Fruit fly (Drosophila melanogaster): ENCODE measurements around the gene CG34129.

The CG34129 gene

dm6 chr3R:26228026-26228635 lies 37.1 kb upstream of the CG34129 start (continued):
- TF ChIP-seq Vsx1 (GFP tag; optimal IDR thresholded peaks at IDR 0.05) (peak; percentile 92), sna (GFP tag; IDR thresholded peaks at IDR 0.05; ENCODE audit: partially characterized antibody) (no peak), dysf (GFP tag; IDR thresholded peaks at IDR 0.05) (peak; percentile 54; the same call in 1 of the 3 replicates), ac (GFP tag; optimal IDR thresholded peaks at IDR 0.05) (no peak), CG2678 (tag; optimal IDR thresholded peaks at IDR 0.05) (peak; percentile 89), trem (tag; optimal IDR thresholded peaks at IDR 0.05) (peak; percentile 17), mirr (GFP tag; optimal IDR thresholded peaks at IDR 0.05) (peak; percentile 87), CG4424 (GFP tag; optimal IDR thresholded peaks at IDR 0.05) (peak; percentile 42), lola (GFP tag; optimal IDR thresholded peaks at IDR 0.05) (peak in 1 of 3 experiments; percentile 56), Fer3 (tag; optimal IDR thresholded peaks at IDR 0.05) (peak; percentile 91), Oaz (GFP tag; IDR thresholded peaks at IDR 0.05) (peak; percentile 51; the same call in 1 of the 2 replicates), ham (GFP tag; IDR thresholded peaks at IDR 0.05) (peak; percentile 39; the same call in 1 of the 2 replicates), Trl (optimal IDR thresholded peaks at IDR 0.05) (no peak), Trl (GFP tag; optimal IDR thresholded peaks at IDR 0.05) (peak; percentile 95), CG17802 (tag; optimal IDR thresholded peaks at IDR 0.05) (peak; percentile 48), CG16863 (GFP tag; optimal IDR thresholded peaks at IDR 0.05) (peak; percentile 87), MTF-1 (GFP tag; optimal IDR thresholded peaks at IDR 0.05; ENCODE audit: borderline replicate concordance) (peak; percentile 92), CG30403 (GFP tag; optimal IDR thresholded peaks at IDR 0.05) (peak; percentile 47), CG15011 (GFP tag; optimal IDR thresholded peaks at IDR 0.05) (peak; percentile 86), Xbp1 (GFP tag; optimal IDR thresholded peaks at IDR 0.05) (peak; percentile 50), odd (GFP tag; optimal IDR thresholded peaks at IDR 0.05) (peak; percentile 87), Gsc (GFP tag; IDR thresholded peaks at IDR 0.05) (no peak), sug (tag; optimal IDR thresholded peaks at IDR 0.05) (peak; percentile 74), Stat92E (GFP tag; optimal IDR thresholded peaks at IDR 0.05) (no peak), kah (GFP tag; optimal IDR thresholded peaks at IDR 0.05) (peak; percentile 67), unc-4 (GFP tag; IDR thresholded peaks at IDR 0.05; ENCODE audit: partially characterized antibody) (no peak), C15 (GFP tag; IDR thresholded peaks at IDR 0.05) (peak; percentile 41; the same call in 1 of the 3 replicates), gcm2 (GFP tag; optimal IDR thresholded peaks at IDR 0.05) (peak; percentile 73), Sry-δ (GFP tag; optimal IDR thresholded peaks at IDR 0.05) (peak; percentile 63), CG14050 (GFP tag; IDR thresholded peaks at IDR 0.05) (peak; percentile 49; the same call in 1 of the 3 replicates), row (GFP tag; IDR thresholded peaks at IDR 0.05) (no peak), CG7556 (GFP tag; optimal IDR thresholded peaks at IDR 0.05) (peak; percentile 70), PHDP (tag; optimal IDR thresholded peaks at IDR 0.05) (peak; percentile 81), CG18476 (GFP tag; optimal IDR thresholded peaks at IDR 0.05) (peak; percentile 80), D19B (GFP tag; optimal IDR thresholded peaks at IDR 0.05) (peak; percentile 61), danr (GFP tag; IDR thresholded peaks at IDR 0.05) (peak; percentile 77), Asciz (GFP tag; optimal IDR thresholded peaks at IDR 0.05) (peak; percentile 95), ara (GFP tag; IDR thresholded peaks at IDR 0.05) (peak; percentile 90), Atf3 (GFP tag; optimal IDR thresholded peaks at IDR 0.05) (peak; percentile 80), Mad (GFP tag; optimal IDR thresholded peaks at IDR 0.05) (peak; percentile 80), CG2116 (GFP tag; optimal IDR thresholded peaks at IDR 0.05) (peak; percentile 49), slou (GFP tag; optimal IDR thresholded peaks at IDR 0.05) (peak; percentile 80), CG8290 (GFP tag; optimal IDR thresholded peaks at IDR 0.05) (peak; percentile 94), CG8290 (tag; optimal IDR thresholded peaks at IDR 0.05) (peak; percentile 79 to 96), gsb (GFP tag; IDR thresholded peaks at IDR 0.05) (peak; percentile 80), Hmx (GFP tag; optimal IDR thresholded peaks at IDR 0.05) (no peak), sqz (GFP tag; optimal IDR thresholded peaks at IDR 0.05) (peak; percentile 52), zf30C (GFP tag; optimal IDR thresholded peaks at IDR 0.05) (no peak), Hsf (GFP tag; optimal IDR thresholded peaks at IDR 0.05) (peak; percentile 50), BtbVII (GFP tag; optimal IDR thresholded peaks at IDR 0.05) (peak; percentile 78)

Data from whole organism, embryonic.